2 fruit fly cellular contexts compared by ENCODE assay signal in the genomic region with DNA sequence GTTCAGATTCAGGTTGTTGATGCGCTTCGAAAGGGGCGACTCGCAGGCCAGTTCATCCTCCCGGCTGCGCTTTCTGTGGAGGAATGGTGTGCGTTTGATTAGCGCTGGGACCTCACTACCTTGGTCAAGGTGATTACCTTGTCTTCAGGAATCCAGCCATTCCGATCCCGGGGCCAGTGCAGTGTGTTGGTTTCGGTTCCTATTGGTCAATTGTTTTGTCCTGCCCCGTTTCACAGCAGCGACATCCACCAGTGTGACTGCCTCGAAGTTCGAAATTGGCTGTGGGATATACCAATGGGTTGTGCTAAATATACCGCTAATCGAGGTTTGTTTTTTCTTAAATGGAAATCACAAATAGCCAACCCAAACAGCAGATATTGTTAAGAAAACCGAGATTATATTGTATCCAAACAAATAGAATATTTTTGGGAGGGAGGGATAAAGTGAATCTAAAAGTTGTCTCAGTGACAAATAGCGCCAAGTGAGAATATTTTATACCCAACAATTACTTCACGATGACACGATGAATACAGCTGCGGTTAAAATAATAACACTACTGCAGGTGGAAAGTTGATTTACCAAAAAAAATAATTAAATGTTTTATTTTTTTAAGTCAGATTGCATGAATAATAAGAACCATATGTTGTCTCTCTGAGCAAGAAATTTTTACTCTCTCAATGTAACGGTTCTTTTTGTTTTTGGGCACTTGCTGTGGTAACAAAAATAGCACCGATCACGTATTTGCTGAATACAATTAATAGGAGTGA.
TF ChIP-seq lines count a peak whose summit lies in the region.

A gene (minus strand): TSS at position 459 of the 767 bp plus-strand sequence.

TF ChIP-seq in whole organism, embryonic, 481 proteins besides CTCF, POLR2A, EP300 and RAD21 (continued from another document and continues in another):
- TF ChIP-seq Taf1 (GFP tag; IDR thresholded peaks at IDR 0.05; lab: Robert Waterston, UW): no peak
- peak; percentile 59 for TF ChIP-seq Xrp1 (GFP tag; IDR thresholded peaks at IDR 0.05; lab: Robert Waterston, UW)
- TF ChIP-seq CG1603 (tag; optimal IDR thresholded peaks at IDR 0.05; lab: Kevin White, UChicago): peak; percentile 9
- TF ChIP-seq CG12155 (GFP tag; optimal IDR thresholded peaks at IDR 0.05; lab: Kevin White, UChicago): no peak
- TF ChIP-seq E2f2 (GFP tag; IDR thresholded peaks at IDR 0.05; lab: Robert Waterston, UW): no peak
- TF ChIP-seq CG4854 (GFP tag; optimal IDR thresholded peaks at IDR 0.05; lab: Kevin White, UChicago): no peak
- peak; percentile 38 for TF ChIP-seq slbo (GFP tag; IDR thresholded peaks at IDR 0.05; lab: Robert Waterston, UW)
- TF ChIP-seq MESR4 (GFP tag; optimal IDR thresholded peaks at IDR 0.05; lab: Kevin White, UChicago): peak; percentile 30
- TF ChIP-seq ftz-f1 (GFP tag; optimal IDR thresholded peaks at IDR 0.05; lab: Kevin White, UChicago): no peak
- peak; percentile 10 for TF ChIP-seq Sox102F (GFP tag; optimal IDR thresholded peaks at IDR 0.05; lab: Kevin White, UChicago)
- no peak for TF ChIP-seq esg (GFP tag; conservative IDR thresholded peaks at IDR 0.05; lab: Robert Waterston, UW)
- TF ChIP-seq ab (GFP tag; optimal IDR thresholded peaks at IDR 0.05; lab: Kevin White, UChicago): no peak
- TF ChIP-seq hbn (GFP tag; IDR thresholded peaks at IDR 0.05; lab: Robert Waterston, UW; ENCODE audit: partially characterized antibody): no peak
- peak; percentile 23 for TF ChIP-seq CG30403 (GFP tag; optimal IDR thresholded peaks at IDR 0.05; lab: Kevin White, UChicago)
- TF ChIP-seq CG10654 (GFP tag; optimal IDR thresholded peaks at IDR 0.05; lab: Kevin White, UChicago): no peak
- no peak for TF ChIP-seq dati (GFP tag; IDR thresholded peaks at IDR 0.05; lab: Robert Waterston, UW)
- TF ChIP-seq HLH3B (GFP tag; IDR thresholded peaks at IDR 0.05; lab: Robert Waterston, UW): no peak
- TF ChIP-seq tgo (GFP tag; IDR thresholded peaks at IDR 0.05; lab: Robert Waterston, UW): peak; percentile 33; the same call in 1 of the 3 replicates
- TF ChIP-seq CG11504 (tag; optimal IDR thresholded peaks at IDR 0.05; lab: Kevin White, UChicago): peak; percentile 23
- TF ChIP-seq Dll (GFP tag; IDR thresholded peaks at IDR 0.05; lab: Robert Waterston, UW; ENCODE audit: partially characterized antibody): 0 out of 4 replicates have a peak, but pooled peaks have one; percentile 23
- no peak for TF ChIP-seq CG10979 (tag; optimal IDR thresholded peaks at IDR 0.05; lab: Kevin White, UChicago)
- TF ChIP-seq fru (optimal IDR thresholded peaks at IDR 0.05; lab: Kevin White, UChicago): no peak
- peak; percentile 13; the same call in 1 of the 3 replicates for TF ChIP-seq CG14050 (GFP tag; IDR thresholded peaks at IDR 0.05; lab: Robert Waterston, UW)
- TF ChIP-seq CG13775 (GFP tag; optimal IDR thresholded peaks at IDR 0.05; lab: Kevin White, UChicago): peak; percentile 3
- TF ChIP-seq CG11696 (GFP tag; IDR thresholded peaks at IDR 0.05; lab: Robert Waterston, UW): peak; percentile 82
- peak; percentile 35 for TF ChIP-seq CG9797 (GFP tag; optimal IDR thresholded peaks at IDR 0.05; lab: Kevin White, UChicago)
- TF ChIP-seq CG10321 (GFP tag; IDR thresholded peaks at IDR 0.05; lab: Robert Waterston, UW): no peak
- TF ChIP-seq Hr51 (GFP tag; optimal IDR thresholded peaks at IDR 0.05; lab: Kevin White, UChicago): peak in 1 of 2 experiments; percentile 18
- TF ChIP-seq Gsc (GFP tag; IDR thresholded peaks at IDR 0.05; lab: Robert Waterston, UW): no peak
- no peak for TF ChIP-seq Spps (tag; optimal IDR thresholded peaks at IDR 0.05; lab: Kevin White, UChicago)
- TF ChIP-seq CG9215 (GFP tag; IDR thresholded peaks at IDR 0.05; lab: Robert Waterston, UW): peak; percentile 43
- peak; percentile 37; the same call in 1 of the 2 replicates for TF ChIP-seq Scr (GFP tag; IDR thresholded peaks at IDR 0.05; lab: Robert Waterston, UW; ENCODE audit: partially characterized antibody)
- TF ChIP-seq CG8359 (GFP tag; optimal IDR thresholded peaks at IDR 0.05; lab: Kevin White, UChicago; ENCODE audit: borderline replicate concordance): no peak
- TF ChIP-seq gem (tag; optimal IDR thresholded peaks at IDR 0.05; lab: Kevin White, UChicago): peak; percentile 38
- TF ChIP-seq al (GFP tag; IDR thresholded peaks at IDR 0.05; lab: Robert Waterston, UW): peak; percentile 27; the same call in 1 of the 2 replicates
- peak; percentile 15; the same call in 1 of the 3 replicates for TF ChIP-seq zfh1 (GFP tag; IDR thresholded peaks at IDR 0.05; lab: Robert Waterston, UW)
- TF ChIP-seq Drgx (GFP tag; IDR thresholded peaks at IDR 0.05; lab: Robert Waterston, UW): peak; percentile 29; the same call in 1 of the 2 replicates
- TF ChIP-seq CG10366 (GFP tag; IDR thresholded peaks at IDR 0.05; lab: Robert Waterston, UW): peak; percentile 42
- no peak for TF ChIP-seq seq (GFP tag; IDR thresholded peaks at IDR 0.05; lab: Robert Waterston, UW)
- TF ChIP-seq lab (GFP tag; optimal IDR thresholded peaks at IDR 0.05; lab: Kevin White, UChicago): peak; percentile 4
- TF ChIP-seq Awh (GFP tag; IDR thresholded peaks at IDR 0.05; lab: Robert Waterston, UW): 0 out of 2 replicates have a peak, but pooled peaks have one; percentile 24
- peak; percentile 57 for TF ChIP-seq row (GFP tag; IDR thresholded peaks at IDR 0.05; lab: Robert Waterston, UW)
- TF ChIP-seq fd3F (GFP tag; optimal IDR thresholded peaks at IDR 0.05; lab: Kevin White, UChicago): no peak
- TF ChIP-seq gce (GFP tag; IDR thresholded peaks at IDR 0.05; lab: Robert Waterston, UW): 0 out of 3 replicates have a peak, but pooled peaks have one; percentile 23
- no peak for TF ChIP-seq Optix (GFP tag; IDR thresholded peaks at IDR 0.05; lab: Robert Waterston, UW)
- peak in 1 of 2 experiments; percentile 11 for TF ChIP-seq bsh (GFP tag; optimal IDR thresholded peaks at IDR 0.05; lab: Kevin White, UChicago)
- TF ChIP-seq stwl (tag; optimal IDR thresholded peaks at IDR 0.05; lab: Kevin White, UChicago): peak; percentile 22
- TF ChIP-seq dm (GFP tag; optimal IDR thresholded peaks at IDR 0.05; lab: Kevin White, UChicago): no peak
- TF ChIP-seq CG11695 (GFP tag; IDR thresholded peaks at IDR 0.05; lab: Robert Waterston, UW): peak; percentile 53; the same call in 1 of the 3 replicates
- TF ChIP-seq ttk (GFP tag; IDR thresholded peaks at IDR 0.05; lab: Robert Waterston, UW): no peak
- peak; percentile 5 for TF ChIP-seq Dp (GFP tag; optimal IDR thresholded peaks at IDR 0.05; lab: Kevin White, UChicago)
- no peak for TF ChIP-seq br (optimal IDR thresholded peaks at IDR 0.05; lab: Kevin White, UChicago)
- TF ChIP-seq Side (GFP tag; optimal IDR thresholded peaks at IDR 0.05; lab: Kevin White, UChicago): no peak
- TF ChIP-seq Fer2 (tag; optimal IDR thresholded peaks at IDR 0.05; lab: Kevin White, UChicago): no peak
- TF ChIP-seq tx (GFP tag; optimal IDR thresholded peaks at IDR 0.05; lab: Kevin White, UChicago): no peak
- TF ChIP-seq CG3995 (GFP tag; optimal IDR thresholded peaks at IDR 0.05; lab: Kevin White, UChicago): peak; percentile 78
- TF ChIP-seq lmd (GFP tag; IDR thresholded peaks at IDR 0.05; lab: Robert Waterston, UW): peak; percentile 38; the same call in 1 of the 2 replicates
- TF ChIP-seq Dref (GFP tag; IDR thresholded peaks at IDR 0.05; lab: Robert Waterston, UW): 0 out of 2 replicates have a peak, but pooled peaks have one; percentile 15
- no peak for TF ChIP-seq CG6272 (GFP tag; IDR thresholded peaks at IDR 0.05; lab: Robert Waterston, UW)

TF ChIP-seq in whole organism, prepupa, 60 proteins besides CTCF, POLR2A, EP300 and RAD21 (continued from another document):
- TF ChIP-seq Sox15 (GFP tag; optimal IDR thresholded peaks at IDR 0.05; lab: Kevin White, UChicago) (peak; percentile 19), CG7368 (GFP tag; optimal IDR thresholded peaks at IDR 0.05; lab: Kevin White, UChicago) (no peak), CG6276 (GFP tag; optimal IDR thresholded peaks at IDR 0.05; lab: Kevin White, UChicago) (no peak), CG34406 (GFP tag; optimal IDR thresholded peaks at IDR 0.05; lab: Kevin White, UChicago) (peak; percentile 49), fd85E (GFP tag; optimal IDR thresholded peaks at IDR 0.05; lab: Kevin White, UChicago) (no peak), CG10669 (GFP tag; optimal IDR thresholded peaks at IDR 0.05; lab: Kevin White, UChicago) (peak; percentile 5), CG4318 (GFP tag; optimal IDR thresholded peaks at IDR 0.05; lab: Kevin White, UChicago) (no peak), Gug (GFP tag; IDR thresholded peaks at IDR 0.05; lab: Robert Waterston, UW) (peak; percentile 38), CG15336 (GFP tag; IDR thresholded peaks at IDR 0.05; lab: Robert Waterston, UW) (peak; percentile 61), Eip75B (GFP tag; optimal IDR thresholded peaks at IDR 0.05; lab: Kevin White, UChicago) (no peak), Smox (GFP tag; optimal IDR thresholded peaks at IDR 0.05; lab: Kevin White, UChicago) (peak; percentile 44), Sox102F (GFP tag; optimal IDR thresholded peaks at IDR 0.05; lab: Kevin White, UChicago) (peak; percentile 30), Sox14 (GFP tag; optimal IDR thresholded peaks at IDR 0.05; lab: Kevin White, UChicago) (peak; percentile 22), CG31627 (GFP tag; optimal IDR thresholded peaks at IDR 0.05; lab: Kevin White, UChicago) (peak; percentile 45), spab (GFP tag; optimal IDR thresholded peaks at IDR 0.05; lab: Kevin White, UChicago) (no peak), topi (GFP tag; optimal IDR thresholded peaks at IDR 0.05; lab: Kevin White, UChicago) (peak; percentile 47), salr (GFP tag; optimal IDR thresholded peaks at IDR 0.05; lab: Kevin White, UChicago) (no peak), dac (GFP tag; optimal IDR thresholded peaks at IDR 0.05; lab: Kevin White, UChicago) (no peak), CG11294 (GFP tag; IDR thresholded peaks at IDR 0.05; lab: Robert Waterston, UW) (no peak), Ets96B (tag; optimal IDR thresholded peaks at IDR 0.05; lab: Kevin White, UChicago) (no peak), esn (GFP tag; optimal IDR thresholded peaks at IDR 0.05; lab: Kevin White, UChicago) (peak; percentile 28), Blimp-1 (GFP tag; optimal IDR thresholded peaks at IDR 0.05; lab: Kevin White, UChicago) (no peak), CG6792 (GFP tag; optimal IDR thresholded peaks at IDR 0.05; lab: Kevin White, UChicago) (peak; percentile 34), CG8319 (GFP tag; optimal IDR thresholded peaks at IDR 0.05; lab: Kevin White, UChicago) (no peak), Met (GFP tag; optimal IDR thresholded peaks at IDR 0.05; lab: Kevin White, UChicago) (peak; percentile 29), achi (GFP tag; optimal IDR thresholded peaks at IDR 0.05; lab: Kevin White, UChicago) (peak; percentile 24), CG8119 (GFP tag; IDR thresholded peaks at IDR 0.05; lab: Robert Waterston, UW) (peak; percentile 35; the same call in 1 of the 3 replicates), Lpt (GFP tag; optimal IDR thresholded peaks at IDR 0.05; lab: Kevin White, UChicago) (no peak), CG6808 (GFP tag; optimal IDR thresholded peaks at IDR 0.05; lab: Kevin White, UChicago) (no peak), cyc (GFP tag; optimal IDR thresholded peaks at IDR 0.05; lab: Kevin White, UChicago) (peak; percentile 32), svp (GFP tag; lab: Kevin White, UChicago) (no peak), acj6 (GFP tag; optimal IDR thresholded peaks at IDR 0.05; lab: Kevin White, UChicago) (peak; percentile 37), Hr38 (GFP tag; optimal IDR thresholded peaks at IDR 0.05; lab: Kevin White, UChicago) (no peak), CG3919 (GFP tag; optimal IDR thresholded peaks at IDR 0.05; lab: Kevin White, UChicago) (no peak), CG8632 (GFP tag; optimal IDR thresholded peaks at IDR 0.05; lab: Kevin White, UChicago) (peak; percentile 27), lz (GFP tag; optimal IDR thresholded peaks at IDR 0.05; lab: Kevin White, UChicago) (peak; percentile 39), CG11902 (GFP tag; optimal IDR thresholded peaks at IDR 0.05; lab: Kevin White, UChicago) (no peak), net (GFP tag; optimal IDR thresholded peaks at IDR 0.05; lab: Kevin White, UChicago) (no peak), CG6163 (GFP tag; IDR thresholded peaks at IDR 0.05; lab: Robert Waterston, UW) (peak; percentile 66), CG11762 (GFP tag; optimal IDR thresholded peaks at IDR 0.05; lab: Kevin White, UChicago; ENCODE audit: insufficient read depth) (no peak)
